Worm (Caenorhabditis elegans) whole organism, midembryonic: ENCODE measurements around the gene immp-1.

Experiments used
- T22C8.4 ChIP-seq: fragments of 200-800 bp; sonication (Bioruptor generic); IDR thresholded peaks from 2 replicates; pipeline ENCODE4 v1.3.6; 2022; ENCODE audit warnings: missing genetic modification characterization, missing compliant biosample characterization
- cog-1 ChIP-seq: sonication (generic microtip); optimal IDR thresholded peaks from 2 replicates; lab custom pipeline; 2016; ENCODE audit warnings: missing genetic modification characterization, missing compliant biosample characterization
- flt-1 ChIP-seq: fragments of 200-800 bp; sonication (Bioruptor generic); IDR thresholded peaks from 2 replicates; pipeline ENCODE4 v1.3.6; 2022; ENCODE audit warnings: missing genetic modification characterization, missing compliant biosample characterization
- klf-2 ChIP-seq: fragments of 200-800 bp; sonication (Bioruptor generic); conservative IDR thresholded peaks from 2 replicates; pipeline ENCODE4 v1.3.6; 2022; ENCODE audit warnings: missing genetic modification reagents, missing genetic modification characterization, missing compliant biosample characterization
- med-1 ChIP-seq: sonication (generic microtip); optimal IDR thresholded peaks from 2 replicates; lab custom pipeline; 2017; ENCODE audit warnings: missing genetic modification characterization, mild to moderate bottlenecking, missing compliant biosample characterization, antibody characterized with exemption, missing genetic modification reagents; ENCODE audit not compliant: insufficient read depth
- ref-1 ChIP-seq: fragments of 200-800 bp; sonication (Bioruptor generic); conservative IDR thresholded peaks from 2 replicates; pipeline ENCODE4 v1.3.6; 2022; ENCODE audit warnings: missing genetic modification reagents, missing genetic modification characterization, missing compliant biosample characterization
- tab-1 ChIP-seq: fragments of 200-800 bp; sonication (Bioruptor generic); IDR thresholded peaks from 2 replicates; pipeline ENCODE4 v1.3.6; 2022; ENCODE audit warnings: missing genetic modification characterization, missing compliant biosample characterization
- ztf-23 ChIP-seq: fragments of 200-800 bp; sonication (Bioruptor generic); IDR thresholded peaks from 2 replicates; pipeline ENCODE4 v1.3.6; 2022; ENCODE audit warnings: missing genetic modification reagents, missing genetic modification characterization, missing compliant biosample characterization
- ztf-29 ChIP-seq: fragments of 200-800 bp; sonication (Bioruptor generic); IDR thresholded peaks from 2 replicates; pipeline ENCODE4 v1.3.6; 2022; ENCODE audit warnings: missing genetic modification reagents, missing genetic modification characterization, missing compliant biosample characterization

DNA sequence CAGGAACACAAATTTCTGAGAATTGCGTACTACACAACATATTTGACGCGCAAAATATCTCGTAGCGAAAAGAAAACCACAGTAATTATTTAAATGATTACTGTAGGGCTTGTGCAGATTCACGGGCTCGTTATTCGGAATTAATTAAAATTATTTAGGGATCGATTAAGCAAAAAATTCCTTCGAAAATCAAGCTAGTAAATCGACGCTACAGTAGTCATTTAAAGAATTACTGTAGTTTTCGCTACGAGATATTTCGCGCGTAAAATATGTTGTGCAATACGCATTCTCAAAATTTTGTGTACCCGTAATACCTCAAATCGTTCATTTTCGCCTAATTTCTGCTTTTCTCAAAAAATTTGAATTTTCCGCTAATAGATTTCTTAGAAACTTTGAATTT is 23.9 kb upstream of the immp-1 start:
- TF ChIP-seq tab-1 = no peak
- no peak for TF ChIP-seq ztf-29
- no peak for TF ChIP-seq flt-1 (GFP tag; lab: Robert Waterston, UW)
- no peak for TF ChIP-seq klf-2 (GFP tag; lab: Robert Waterston, UW)
- TF ChIP-seq cog-1 (tag; lab: Kevin White, UChicago) = no peak
- no peak for TF ChIP-seq ref-1 (GFP tag; lab: Robert Waterston, UW)
- no peak for TF ChIP-seq T22C8.4 (GFP tag; lab: Robert Waterston, UW)
- TF ChIP-seq ztf-23 (GFP tag; lab: Robert Waterston, UW) = no peak
- TF ChIP-seq med-1 = no peak
